Fruit fly (Drosophila melanogaster) whole organism, embryonic: ENCODE data around the gene CG4660.

ENCODE experiments used
- C15 ChIP-seq: fragments of 200-800 bp; sonication (Bioruptor generic); IDR thresholded peaks from 3 replicates; pipeline ENCODE4 v1.3.6; 2022; ENCODE audit warnings: missing biosample characterization, missing genetic modification characterization
- CG10209 ChIP-seq: fragments of 200-800 bp; sonication (Bioruptor generic); optimal IDR thresholded peaks from 3 replicates; lab custom pipeline; 2017; ENCODE audit warnings: missing biosample characterization, mild to moderate bottlenecking, missing genetic modification characterization, missing genetic modification reagents
- CG10274 ChIP-seq: fragments of 200-800 bp; sonication (Bioruptor generic); optimal IDR thresholded peaks from 3 replicates; lab custom pipeline; 2017; ENCODE audit warnings: missing biosample characterization, mild to moderate bottlenecking, missing genetic modification characterization
- CG10543 ChIP-seq: fragments of 200-800 bp; sonication (Bioruptor generic); optimal IDR thresholded peaks from 3 replicates; lab custom pipeline; 2017; ENCODE audit warnings: missing biosample characterization, mild to moderate bottlenecking, missing genetic modification characterization, moderate library complexity
- CG11085 ChIP-seq: fragments of 200-800 bp; sonication (Bioruptor generic); IDR thresholded peaks from 2 replicates; pipeline ENCODE4 v1.3.6; 2022; ENCODE audit warnings: missing biosample characterization, missing genetic modification characterization
- CG12071 ChIP-seq: fragments of 200-800 bp; sonication (Bioruptor generic); optimal IDR thresholded peaks from 3 replicates; lab custom pipeline; 2018; ENCODE audit warnings: missing biosample characterization, mild to moderate bottlenecking, missing genetic modification characterization
- CG12104 ChIP-seq: fragments of 200-800 bp; sonication (Bioruptor generic); optimal IDR thresholded peaks from 3 replicates; lab custom pipeline; 2016; ENCODE audit warnings: missing biosample characterization, missing genetic modification characterization
- CG12391 ChIP-seq: fragments of 200-800 bp; sonication (Bioruptor generic); optimal IDR thresholded peaks from 3 replicates; lab custom pipeline; 2018; ENCODE audit warnings: missing biosample characterization, mild to moderate bottlenecking, missing genetic modification characterization, moderate library complexity
- CG13287 ChIP-seq: fragments of 200-800 bp; sonication (Bioruptor generic); IDR thresholded peaks from 2 replicates; pipeline ENCODE4 v1.3.6; 2022; ENCODE audit warnings: missing biosample characterization, missing genetic modification characterization; ENCODE audit not compliant: partially characterized antibody
- CG13424 ChIP-seq: fragments of 200-800 bp; sonication (Bioruptor generic); optimal IDR thresholded peaks from 2 replicates; lab custom pipeline; 2019; ENCODE audit warnings: missing biosample characterization, mild to moderate bottlenecking, missing genetic modification characterization, moderate library complexity
- CG14441 ChIP-seq: fragments of 200-800 bp; sonication (Bioruptor generic); IDR thresholded peaks from 2 replicates; pipeline ENCODE4 v1.3.6; 2022; ENCODE audit warnings: missing biosample characterization, missing genetic modification characterization
- CG17328 ChIP-seq: fragments of 200-800 bp; sonication (Bioruptor generic); IDR thresholded peaks from 2 replicates; pipeline ENCODE4 v1.3.6; 2022; ENCODE audit warnings: missing biosample characterization, missing genetic modification characterization
- CG17359 ChIP-seq: fragments of 200-800 bp; sonication (Bioruptor generic); optimal IDR thresholded peaks from 3 replicates; lab custom pipeline; 2018; ENCODE audit warnings: missing biosample characterization, mild to moderate bottlenecking, missing genetic modification characterization, moderate library complexity
- CG30403 ChIP-seq: fragments of 200-800 bp; sonication (Bioruptor generic); optimal IDR thresholded peaks from 3 replicates; lab custom pipeline; 2016; ENCODE audit warnings: missing biosample characterization, missing genetic modification characterization
- CG31441 ChIP-seq: fragments of 200-800 bp; sonication (Bioruptor generic); IDR thresholded peaks from 2 replicates; pipeline ENCODE4 v1.3.6; 2022; ENCODE audit warnings: missing biosample characterization, missing genetic modification characterization
- CG3281 ChIP-seq: fragments of 200-800 bp; sonication (Bioruptor generic); optimal IDR thresholded peaks from 3 replicates; lab custom pipeline; 2017; ENCODE audit warnings: missing biosample characterization, mild to moderate bottlenecking, missing genetic modification characterization
- CG4360 ChIP-seq: fragments of 200-800 bp; sonication (Bioruptor generic); IDR thresholded peaks from 2 replicates; pipeline ENCODE4 v1.3.6; 2022; ENCODE audit warnings: missing biosample characterization, missing genetic modification characterization
- CG4424 ChIP-seq: fragments of 200-800 bp; sonication (Bioruptor generic); optimal IDR thresholded peaks from 3 replicates; lab custom pipeline; 2016; ENCODE audit warnings: missing biosample characterization, missing genetic modification characterization
- CG5180 ChIP-seq: fragments of 200-800 bp; sonication (Bioruptor generic); optimal IDR thresholded peaks from 3 replicates; lab custom pipeline; 2017; ENCODE audit warnings: missing biosample characterization, missing genetic modification characterization, mild to moderate bottlenecking, moderate library complexity, missing genetic modification reagents
- CG6654 ChIP-seq: fragments of 200-800 bp; sonication (Bioruptor generic); optimal IDR thresholded peaks from 2 replicates; lab custom pipeline; 2017; ENCODE audit warnings: missing biosample characterization, mild to moderate bottlenecking, missing genetic modification characterization
- CG6683 ChIP-seq: fragments of 200-800 bp; sonication (Bioruptor generic); optimal IDR thresholded peaks from 2 replicates; lab custom pipeline; 2017; ENCODE audit warnings: missing biosample characterization, mild to moderate bottlenecking, missing genetic modification characterization, missing genetic modification reagents
- CG7839 ChIP-seq: fragments of 200-800 bp; sonication (Bioruptor generic); optimal IDR thresholded peaks from 3 replicates; lab custom pipeline; 2018; ENCODE audit warnings: missing biosample characterization, mild to moderate bottlenecking, missing genetic modification characterization, moderate library complexity
- CG9437 ChIP-seq: fragments of 200-800 bp; sonication (Bioruptor generic); optimal IDR thresholded peaks from 2 replicates; lab custom pipeline; 2018; ENCODE audit warnings: missing biosample characterization, mild to moderate bottlenecking, missing genetic modification characterization
- CG9797 ChIP-seq: fragments of 200-800 bp; sonication (Bioruptor generic); optimal IDR thresholded peaks from 3 replicates; lab custom pipeline; 2018; ENCODE audit warnings: missing biosample characterization, mild to moderate bottlenecking, missing genetic modification characterization
- CrebB ChIP-seq: fragments of 200-800 bp; sonication (Bioruptor generic); optimal IDR thresholded peaks from 3 replicates; lab custom pipeline; 2018; ENCODE audit warnings: missing biosample characterization, mild to moderate bottlenecking, missing genetic modification characterization
- Fer1 ChIP-seq: fragments of 200-800 bp; sonication (Bioruptor generic); optimal IDR thresholded peaks from 2 replicates; lab custom pipeline; 2017; ENCODE audit warnings: missing biosample characterization, mild to moderate bottlenecking, missing genetic modification characterization
- HLH3B ChIP-seq: fragments of 200-800 bp; sonication (Bioruptor generic); IDR thresholded peaks from 2 replicates; pipeline ENCODE4 v1.3.6; 2022; ENCODE audit warnings: missing biosample characterization, missing genetic modification characterization
- Hand ChIP-seq: fragments of 200-800 bp; sonication (Bioruptor generic); optimal IDR thresholded peaks from 2 replicates; lab custom pipeline; 2017; ENCODE audit warnings: mild to moderate bottlenecking, missing biosample characterization, missing genetic modification reagents, missing genetic modification characterization
- Meics ChIP-seq: fragments of 200-800 bp; sonication (Bioruptor generic); optimal IDR thresholded peaks from 2 replicates; lab custom pipeline; 2017; ENCODE audit warnings: missing biosample characterization, mild to moderate bottlenecking, missing genetic modification characterization
- Nf-YB ChIP-seq: fragments of 200-800 bp; sonication (Bioruptor generic); optimal IDR thresholded peaks from 3 replicates; lab custom pipeline; 2019; ENCODE audit warnings: missing biosample characterization, mild to moderate bottlenecking, missing genetic modification characterization, moderate library complexity
- Six4 ChIP-seq: fragments of 200-800 bp; sonication (Bioruptor generic); optimal IDR thresholded peaks from 2 replicates; lab custom pipeline; 2016; ENCODE audit warnings: missing biosample characterization, missing genetic modification characterization
- ab ChIP-seq: fragments of 200-800 bp; sonication (Bioruptor generic); optimal IDR thresholded peaks from 2 replicates; lab custom pipeline; 2016; ENCODE audit warnings: missing biosample characterization, missing genetic modification characterization
- ap ChIP-seq: fragments of 200-800 bp; sonication (Bioruptor generic); IDR thresholded peaks from 2 replicates; pipeline ENCODE4 v1.3.6; 2022; ENCODE audit warnings: missing biosample characterization, missing genetic modification characterization
- bbx ChIP-seq: fragments of 200-800 bp; sonication (Bioruptor generic); IDR thresholded peaks from 2 replicates; pipeline ENCODE4 v1.3.6; 2022; ENCODE audit warnings: missing biosample characterization, missing genetic modification characterization; ENCODE audit not compliant: partially characterized antibody
- dmrt99B ChIP-seq: fragments of 200-800 bp; sonication (Bioruptor generic); optimal IDR thresholded peaks from 2 replicates; lab custom pipeline; 2018; ENCODE audit warnings: missing biosample characterization, mild to moderate bottlenecking, missing genetic modification characterization, moderate library complexity
- gce ChIP-seq: fragments of 200-800 bp; sonication (Bioruptor generic); IDR thresholded peaks from 3 replicates; pipeline ENCODE4 v1.3.6; 2022; ENCODE audit warnings: missing biosample characterization, missing genetic modification characterization
- grau ChIP-seq: fragments of 200-800 bp; optimal IDR thresholded peaks from 3 replicates; lab custom pipeline; 2019; ENCODE audit warnings: missing biosample characterization, mild to moderate bottlenecking, missing genetic modification characterization, moderate library complexity
- h ChIP-seq: fragments of >200 bp; optimal IDR thresholded peaks from 2 replicates; lab custom pipeline; 2017
- insv ChIP-seq, 2 experiments: fragments of 200-800 bp; sonication (Bioruptor generic); optimal IDR thresholded peaks; 3 replicates each; lab custom pipeline; 2016 to 2018; ENCODE audit warnings: missing biosample characterization in 2 of 2, missing genetic modification characterization in 2 of 2
- lab ChIP-seq: fragments of 200-800 bp; sonication (Bioruptor generic); optimal IDR thresholded peaks from 3 replicates; lab custom pipeline; 2017; ENCODE audit warnings: missing biosample characterization, missing genetic modification characterization, mild to moderate bottlenecking, moderate library complexity, missing genetic modification reagents
- phol ChIP-seq: fragments of 200-800 bp; sonication (Bioruptor generic); optimal IDR thresholded peaks from 3 replicates; lab custom pipeline; 2018; ENCODE audit warnings: missing biosample characterization, mild to moderate bottlenecking, missing genetic modification characterization, moderate library complexity
- row ChIP-seq: fragments of 200-800 bp; sonication (Bioruptor generic); IDR thresholded peaks from 3 replicates; pipeline ENCODE4 v1.3.6; 2022; ENCODE audit warnings: missing biosample characterization, missing genetic modification characterization
- schlank ChIP-seq: fragments of 200-800 bp; sonication (Bioruptor generic); optimal IDR thresholded peaks from 2 replicates; lab custom pipeline; 2018; ENCODE audit warnings: missing biosample characterization, mild to moderate bottlenecking, missing genetic modification characterization
- scrt ChIP-seq: fragments of 200-800 bp; sonication (Bioruptor generic); optimal IDR thresholded peaks from 2 replicates; lab custom pipeline; 2018; ENCODE audit warnings: missing biosample characterization, mild to moderate bottlenecking, missing genetic modification characterization, moderate library complexity
- ssp ChIP-seq: fragments of 200-800 bp; sonication (Bioruptor generic); IDR thresholded peaks from 2 replicates; pipeline ENCODE4 v1.3.6; 2022; ENCODE audit warnings: missing biosample characterization, missing genetic modification characterization
- stc ChIP-seq: fragments of 200-800 bp; sonication (Bioruptor generic); IDR thresholded peaks from 2 replicates; pipeline ENCODE4 v1.3.6; 2022; ENCODE audit warnings: missing biosample characterization, missing genetic modification characterization
- ttk ChIP-seq: fragments of 200-800 bp; sonication (Bioruptor generic); IDR thresholded peaks from 2 replicates; pipeline ENCODE4 v2.1.2; 2022; ENCODE audit warnings: missing biosample characterization, missing genetic modification characterization
- tx ChIP-seq: fragments of 200-800 bp; sonication (Bioruptor generic); optimal IDR thresholded peaks from 2 replicates; lab custom pipeline; 2016; ENCODE audit warnings: missing biosample characterization, missing genetic modification characterization
- usp ChIP-seq: fragments of >200 bp; optimal IDR thresholded peaks from 2 replicates; lab custom pipeline; 2017; ENCODE audit warnings: missing biosample characterization, missing genetic modification characterization

CG4660 gene

dm6 chrX:6067281-6068008 lies 13.7 kb downstream of the CG4660 start, which contains the start of gene CG5928 (continued):
- TF ChIP-seq CG17328 (GFP tag; lab: Robert Waterston, UW) (no peak), CG10209 (peak; percentile 52), scrt (GFP tag; lab: Kevin White, UChicago) (peak; percentile 8), ab (GFP tag; lab: Kevin White, UChicago) (no peak), schlank (tag; lab: Kevin White, UChicago) (no peak), CG13287 (no peak), stc (GFP tag; lab: Robert Waterston, UW) (peak; percentile 52; the same call in 1 of the 2 replicates), phol (peak; percentile 68), HLH3B (peak; percentile 50; the same call in 1 of the 2 replicates), usp (no peak), gce (no peak), CG10543 (GFP tag; lab: Kevin White, UChicago) (no peak), C15 (GFP tag; lab: Robert Waterston, UW) (no peak), CG5180 (GFP tag; lab: Kevin White, UChicago) (peak; percentile 48), Six4 (GFP tag; lab: Kevin White, UChicago) (peak; percentile 15), lab (GFP tag; lab: Kevin White, UChicago) (peak; percentile 45), CG6654 (GFP tag; lab: Kevin White, UChicago) (peak; percentile 3), Nf-YB (GFP tag; lab: Kevin White, UChicago) (no peak), ttk (no peak), ssp (GFP tag; lab: Robert Waterston, UW) (no peak), CG10274 (GFP tag; lab: Kevin White, UChicago) (peak; percentile 92), CG13424 (tag; lab: Kevin White, UChicago) (peak; percentile 58), CG14441 (GFP tag; lab: Robert Waterston, UW) (peak; percentile 56), ap (GFP tag; lab: Robert Waterston, UW) (0 out of 2 replicates have a peak, but pooled peaks have one; percentile 22), dmrt99B (tag; lab: Kevin White, UChicago) (peak; percentile 63), CG12391 (tag; lab: Kevin White, UChicago) (peak; percentile 29), row (GFP tag; lab: Robert Waterston, UW) (peak; percentile 58), Fer1 (GFP tag; lab: Kevin White, UChicago) (peak; percentile 48), CG31441 (GFP tag; lab: Robert Waterston, UW) (peak; percentile 57), grau (tag; lab: Kevin White, UChicago) (peak; percentile 48), CG30403 (GFP tag; lab: Kevin White, UChicago) (peak; percentile 35), CG4360 (0 out of 2 replicates have a peak, but pooled peaks have one; percentile 30), CG9437 (GFP tag; lab: Kevin White, UChicago) (peak; percentile 15), CG11085 (no peak), CG3281 (GFP tag; lab: Kevin White, UChicago) (peak; percentile 25), CG4424 (GFP tag; lab: Kevin White, UChicago) (peak; percentile 38), CrebB (tag; lab: Kevin White, UChicago) (no peak), CG6683 (no peak), tx (no peak), CG9797 (GFP tag; lab: Kevin White, UChicago) (no peak), CG12071 (GFP tag; lab: Kevin White, UChicago) (no peak), bbx (GFP tag; lab: Robert Waterston, UW) (no peak), CG17359 (tag; lab: Kevin White, UChicago) (peak; percentile 63), insv (GFP tag; optimal IDR thresholded peaks at IDR 0.05; lab: Kevin White, UChicago) (no peak), Hand (no peak), CG12104 (GFP tag; lab: Kevin White, UChicago) (peak; percentile 10), CG7839 (tag; lab: Kevin White, UChicago) (peak; percentile 47), h (no peak), Meics (GFP tag; lab: Kevin White, UChicago) (peak; percentile 51)
